Worm (Caenorhabditis elegans) whole organism, L4 larva: Measurements from ENCODE around the gene H12D21.10.

Experiments
- D1046.2 ChIP-seq: fragments of 200-800 bp; sonication (Bioruptor generic); IDR thresholded peaks from 2 replicates; pipeline ENCODE4 v1.3.6; 2022; ENCODE audit warnings: missing genetic modification characterization, missing compliant biosample characterization
- Y105C5A.15 ChIP-seq: fragments of 200-800 bp; sonication (Bioruptor generic); IDR thresholded peaks from 2 replicates; pipeline ENCODE4 v1.3.6; 2022; ENCODE audit warnings: missing genetic modification characterization, missing compliant biosample characterization
- ZK546.5 ChIP-seq, 2 experiments: sonication (generic microtip); optimal IDR thresholded peaks; 2 replicates each; lab custom pipeline; 2017; ENCODE audit warnings: missing biosample characterization in 2 of 2, missing genetic modification characterization in 2 of 2
- aha-1 ChIP-seq: fragments of 150-350 bp; peaks from one replicate; lab custom pipeline; 2014; ENCODE audit warnings: missing biosample characterization, missing genetic modification characterization
- ceh-20 ChIP-seq: fragments of 200-800 bp; sonication (Bioruptor generic); IDR thresholded peaks from 2 replicates; pipeline ENCODE4 v1.3.6; 2022; ENCODE audit warnings: missing genetic modification reagents, missing genetic modification characterization, missing compliant biosample characterization
- ceh-28 ChIP-seq: fragments of 150-350 bp; optimal IDR thresholded peaks from 2 replicates; lab custom pipeline; 2014; ENCODE audit warnings: missing biosample characterization, missing genetic modification reagents, missing genetic modification characterization
- ceh-62 ChIP-seq: sonication (generic microtip); optimal IDR thresholded peaks from 2 replicates; lab custom pipeline; 2017; ENCODE audit warnings: missing biosample characterization, missing genetic modification characterization
- ceh-82 ChIP-seq: sonication (generic microtip); optimal IDR thresholded peaks from 2 replicates; lab custom pipeline; 2017; ENCODE audit warnings: missing biosample characterization, missing genetic modification characterization
- ces-1 ChIP-seq: fragments of 150-350 bp; sonication (generic microtip); optimal IDR thresholded peaks from 4 replicates; lab custom pipeline; 2014; ENCODE audit warnings: missing biosample characterization, missing genetic modification reagents, missing genetic modification characterization
- cey-2 ChIP-seq: sonication (generic microtip); optimal IDR thresholded peaks from 3 replicates; lab custom pipeline; 2017; ENCODE audit warnings: missing genetic modification characterization, mild to moderate bottlenecking, missing compliant biosample characterization, antibody characterized with exemption, borderline replicate concordance; ENCODE audit not compliant: insufficient read depth
- daf-12 ChIP-seq: fragments of 150-350 bp; optimal IDR thresholded peaks from 2 replicates; lab custom pipeline; 2014; ENCODE audit warnings: missing biosample characterization, missing genetic modification reagents, missing genetic modification characterization
- daf-16 ChIP-seq, 3 experiments: sonication (generic microtip); optimal IDR thresholded peaks; 2 replicates each; lab custom pipeline; 2016 to 2017; ENCODE audit warnings: missing genetic modification characterization in 3 of 3, missing genetic modification reagents in 3 of 3, mild to moderate bottlenecking in 2 of 3, missing compliant biosample characterization in 2 of 3, missing biosample characterization in 1 of 3, moderate library complexity in 1 of 3
- duxl-1 ChIP-seq: sonication (generic microtip); optimal IDR thresholded peaks from 2 replicates; lab custom pipeline; 2016; ENCODE audit warnings: mild to moderate bottlenecking, missing genetic modification characterization, moderate library complexity, missing compliant biosample characterization; ENCODE audit not compliant: poor library complexity
- dve-1 ChIP-seq: sonication (generic microtip); optimal IDR thresholded peaks from 2 replicates; lab custom pipeline; 2017; ENCODE audit warnings: antibody characterized with exemption, mild to moderate bottlenecking, missing genetic modification characterization, missing compliant biosample characterization; ENCODE audit not compliant: insufficient read depth
- fkh-10 ChIP-seq: fragments of 150-350 bp; optimal IDR thresholded peaks from 2 replicates; lab custom pipeline; 2014; ENCODE audit warnings: missing biosample characterization, missing genetic modification reagents, missing genetic modification characterization
- gei-8 ChIP-seq: fragments of 200-800 bp; sonication (Bioruptor generic); optimal IDR thresholded peaks from 2 replicates; lab custom pipeline; 2018; ENCODE audit warnings: mild to moderate bottlenecking, missing genetic modification characterization, missing compliant biosample characterization
- hlh-11 ChIP-seq: fragments of 200-800 bp; sonication (Bioruptor generic); optimal IDR thresholded peaks from 2 replicates; lab custom pipeline; 2018; ENCODE audit warnings: mild to moderate bottlenecking, missing genetic modification characterization, missing compliant biosample characterization
- hlh-30 ChIP-seq: sonication (generic microtip); optimal IDR thresholded peaks from 2 replicates; lab custom pipeline; 2017; ENCODE audit warnings: antibody characterized with exemption, mild to moderate bottlenecking, missing genetic modification characterization, missing compliant biosample characterization; ENCODE audit not compliant: insufficient read depth
- lin-1 ChIP-seq: fragments of 200-800 bp; sonication (Bioruptor generic); IDR thresholded peaks from 2 replicates; pipeline ENCODE4 v1.3.6; 2022; ENCODE audit warnings: missing genetic modification reagents, missing genetic modification characterization, missing compliant biosample characterization
- lin-15B ChIP-seq: fragments of 150-350 bp; sonication (generic microtip); optimal IDR thresholded peaks from 3 replicates; lab custom pipeline; 2014; ENCODE audit warnings: missing biosample characterization, missing genetic modification characterization
- lin-38 ChIP-seq: fragments of 200-800 bp; sonication (Bioruptor generic); IDR thresholded peaks from 2 replicates; pipeline ENCODE4 v1.3.6; 2022; ENCODE audit warnings: missing genetic modification reagents, missing genetic modification characterization, missing compliant biosample characterization
- mdl-1 ChIP-seq, 2 experiments: fragments of 150-350 bp in 1 of 2; sonication (generic microtip) in 1 of 2; optimal IDR thresholded peaks; 2 replicates each; lab custom pipeline; 2014 to 2017; ENCODE audit warnings: missing biosample characterization in 2 of 2, missing genetic modification characterization in 2 of 2
- mdt-29 ChIP-seq: fragments of 200-800 bp; sonication (Bioruptor generic); IDR thresholded peaks from 2 replicates; pipeline ENCODE4 v1.3.6; 2022; ENCODE audit warnings: missing genetic modification reagents, missing genetic modification characterization, missing compliant biosample characterization
- mes-2 ChIP-seq: sonication (generic microtip); optimal IDR thresholded peaks from 2 replicates; lab custom pipeline; 2016; ENCODE audit warnings: missing genotype, mild to moderate bottlenecking, missing genetic modification characterization, missing compliant biosample characterization; ENCODE audit not compliant: poor library complexity, severe bottlenecking
- mxl-2 ChIP-seq: fragments of 200-800 bp; sonication (Bioruptor generic); conservative IDR thresholded peaks from 2 replicates; pipeline ENCODE4 v1.3.6; 2022; ENCODE audit warnings: missing genetic modification reagents, missing genetic modification characterization, missing compliant biosample characterization
- nhr-102 ChIP-seq: sonication (generic microtip); optimal IDR thresholded peaks from 2 replicates; lab custom pipeline; 2016; ENCODE audit warnings: mild to moderate bottlenecking, missing genetic modification characterization, moderate library complexity, missing compliant biosample characterization
- nhr-111 ChIP-seq: fragments of 200-800 bp; sonication (Bioruptor generic); optimal IDR thresholded peaks from 2 replicates; lab custom pipeline; 2018; ENCODE audit warnings: mild to moderate bottlenecking, missing genetic modification characterization, missing compliant biosample characterization
- nhr-41 ChIP-seq: fragments of 200-800 bp; sonication (Bioruptor generic); IDR thresholded peaks from 2 replicates; pipeline ENCODE4 v1.3.6; 2022; ENCODE audit warnings: missing genetic modification reagents, missing genetic modification characterization, missing compliant biosample characterization
- nhr-42 ChIP-seq: fragments of 200-800 bp; sonication (Bioruptor generic); IDR thresholded peaks from 2 replicates; pipeline ENCODE4 v1.3.6; 2022; ENCODE audit warnings: missing genetic modification characterization, missing compliant biosample characterization
- nhr-6 ChIP-seq: fragments of 150-350 bp; optimal IDR thresholded peaks from 2 replicates; lab custom pipeline; 2014; ENCODE audit warnings: missing biosample characterization, missing genetic modification characterization
- pha-4 ChIP-seq, 2 experiments: fragments of 150-350 bp in 1 of 2; fragments of 200-800 bp in 1 of 2; sonication (Bioruptor generic) in 1 of 2; IDR thresholded peaks in 1 of 2; optimal IDR thresholded peaks in 1 of 2; 2 replicates each; pipeline versions ENCODE4 v1.3.6 to Lab custom; 2014 to 2022; ENCODE audit warnings: missing genetic modification characterization in 2 of 2, missing genetic modification reagents in 2 of 2, missing biosample characterization in 1 of 2, missing compliant biosample characterization in 1 of 2
- rbr-2 ChIP-seq: sonication (generic microtip); optimal IDR thresholded peaks from 2 replicates; lab custom pipeline; 2016; ENCODE audit warnings: missing genotype, missing genetic modification characterization, missing compliant biosample characterization
- saeg-2 ChIP-seq: fragments of 200-800 bp; sonication (Bioruptor generic); IDR thresholded peaks from 2 replicates; pipeline ENCODE4 v1.3.6; 2022; ENCODE audit warnings: missing genetic modification reagents, missing genetic modification characterization, missing compliant biosample characterization
- vab-7 ChIP-seq: fragments of 200-800 bp; sonication (Bioruptor generic); IDR thresholded peaks from 2 replicates; pipeline ENCODE4 v1.3.6; 2022; ENCODE audit warnings: missing genetic modification reagents, missing genetic modification characterization, missing compliant biosample characterization
- zfp-2 ChIP-seq: sonication (generic microtip); optimal IDR thresholded peaks from 2 replicates; lab custom pipeline; 2016; ENCODE audit warnings: mild to moderate bottlenecking, missing genetic modification characterization, missing compliant biosample characterization
- zfp-3 ChIP-seq: fragments of 200-800 bp; sonication (Bioruptor generic); conservative IDR thresholded peaks from 2 replicates; pipeline ENCODE4 v1.3.6; 2022; ENCODE audit warnings: missing genetic modification reagents, missing genetic modification characterization, missing compliant biosample characterization
- zip-2 ChIP-seq: fragments of 150-350 bp; optimal IDR thresholded peaks from 2 replicates; lab custom pipeline; 2014; ENCODE audit warnings: missing biosample characterization, missing genetic modification characterization

H12D21.10 gene

ce11 chrV:14947022-14947421 is 47.4 kb downstream of the H12D21.10 start, which contains the start of gene C30G7.4:
Gene C30G7.4 (minus strand): TSS chrV:14947122.
- TF ChIP-seq ceh-62 (tag; lab: Kevin White, UChicago), result no peak
- no peak for TF ChIP-seq ces-1 (GFP tag; lab: Kevin White, UChicago)
- TF ChIP-seq zfp-3 (GFP tag; lab: Robert Waterston, UW), result no peak
- TF ChIP-seq zip-2 (tag; lab: Kevin White, UChicago), result no peak
- TF ChIP-seq vab-7 (GFP tag; lab: Robert Waterston, UW), result no peak
- TF ChIP-seq zfp-2 (tag; lab: Kevin White, UChicago), result no peak
- no peak for TF ChIP-seq mdt-29 (GFP tag; lab: Robert Waterston, UW)
- TF ChIP-seq mdl-1 (tag; optimal IDR thresholded peaks at IDR 0.05; lab: Kevin White, UChicago), result no peak
- TF ChIP-seq nhr-6 (tag; lab: Kevin White, UChicago), result no peak
- TF ChIP-seq ceh-20 (GFP tag; lab: Robert Waterston, UW), result no peak
- TF ChIP-seq nhr-102 (tag; lab: Kevin White, UChicago), result no peak
- no peak for TF ChIP-seq pha-4 (GFP tag; IDR thresholded peaks at IDR 0.05; lab: Robert Waterston, UW)
- TF ChIP-seq pha-4 (tag; optimal IDR thresholded peaks at IDR 0.05; lab: Kevin White, UChicago), result no peak
- no peak for TF ChIP-seq D1046.2 (GFP tag; lab: Robert Waterston, UW)
- no peak for TF ChIP-seq mes-2 (tag; lab: Kevin White, UChicago)
- no peak for TF ChIP-seq Y105C5A.15
- TF ChIP-seq cey-2, result no peak
- TF ChIP-seq lin-15B (tag; lab: Kevin White, UChicago), result no peak

DNA sequence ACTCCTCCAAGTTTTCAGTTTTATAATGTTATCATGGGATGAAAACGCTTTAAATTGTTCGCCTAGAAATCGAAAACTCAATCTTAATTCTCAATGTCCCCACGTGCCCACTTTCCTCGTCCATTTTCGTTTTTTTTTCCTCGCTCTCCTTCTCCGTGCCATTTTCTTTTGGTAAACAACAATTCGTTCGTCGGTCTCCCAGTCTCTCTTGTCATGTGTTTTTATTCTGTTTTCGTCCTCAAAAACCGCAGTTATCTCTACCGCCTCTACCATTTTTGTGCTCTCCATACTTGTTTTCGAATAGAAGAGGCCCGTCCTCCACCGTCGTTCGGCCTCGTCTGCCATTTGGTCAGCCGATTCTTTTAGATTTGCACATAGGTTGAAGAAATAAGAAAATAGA is 49.0 kb downstream of the H12D21.10 start:
- TF ChIP-seq hlh-30 (tag; lab: Kevin White, UChicago), result peak; percentile 61
- TF ChIP-seq ZK546.5 (tag; optimal IDR thresholded peaks at IDR 0.05; lab: Kevin White, UChicago), result no peak
- peak in 1 of 2 experiments; percentile 70 for TF ChIP-seq daf-16 (GFP tag; optimal IDR thresholded peaks at IDR 0.05; lab: Kevin White, UChicago)
- TF ChIP-seq daf-16 (tag; optimal IDR thresholded peaks at IDR 0.05; lab: Kevin White, UChicago), result no peak
- TF ChIP-seq pha-4 (GFP tag; IDR thresholded peaks at IDR 0.05; lab: Robert Waterston, UW), result no peak
- TF ChIP-seq pha-4 (tag; optimal IDR thresholded peaks at IDR 0.05; lab: Kevin White, UChicago), result no peak
- TF ChIP-seq mdl-1 (tag; optimal IDR thresholded peaks at IDR 0.05; lab: Kevin White, UChicago), result peak in 1 of 2 experiments; percentile 76
- peak; percentile 3 for TF ChIP-seq fkh-10
- peak; percentile 18 for TF ChIP-seq nhr-6 (tag; lab: Kevin White, UChicago)
- TF ChIP-seq rbr-2 (tag; lab: Kevin White, UChicago), result peak; percentile 31

- no peak for TF ChIP-seq daf-12
- no peak for TF ChIP-seq duxl-1 (tag; lab: Kevin White, UChicago)
- TF ChIP-seq hlh-11 (tag; lab: Kevin White, UChicago), result no peak
- no peak for TF ChIP-seq nhr-41 (GFP tag; lab: Robert Waterston, UW)
- TF ChIP-seq gei-8 (GFP tag; lab: Kevin White, UChicago), result no peak
- TF ChIP-seq mxl-2 (GFP tag; lab: Robert Waterston, UW), result no peak
- TF ChIP-seq lin-38 (GFP tag; lab: Robert Waterston, UW), result no peak
- no peak for TF ChIP-seq lin-1 (GFP tag; lab: Robert Waterston, UW)
- TF ChIP-seq dve-1 (tag; lab: Kevin White, UChicago), result no peak
- no peak for TF ChIP-seq ceh-28 (tag; lab: Kevin White, UChicago)
- no peak for TF ChIP-seq ceh-82 (tag; lab: Kevin White, UChicago)
- TF ChIP-seq saeg-2 (GFP tag; lab: Robert Waterston, UW), result no peak
- no peak for TF ChIP-seq nhr-42 (GFP tag; lab: Robert Waterston, UW)
- TF ChIP-seq nhr-111 (GFP tag; lab: Kevin White, UChicago), result no peak
- TF ChIP-seq aha-1 (tag; lab: Kevin White, UChicago), result no peak
These were observed 49.9 kb downstream of the H12D21.10 start, which contains the start of gene hil-1 for ce11 chrV:14949477-14949876. Gene hil-1 (plus strand): TSS chrV:14949777.
